Fruit fly (Drosophila melanogaster) whole organism, embryonic: Measurements from ENCODE around the gene udt.
A peak's percentile ranks its signal among the peaks of the same experiment; 100 is the strongest.

ENCODE experiments used
- Abd-B ChIP-seq: fragments of 200-800 bp; sonication (Bioruptor generic); optimal IDR thresholded peaks from 2 replicates; lab custom pipeline; 2018; ENCODE audit warnings: missing biosample characterization, mild to moderate bottlenecking, missing genetic modification characterization, moderate library complexity
- Awh ChIP-seq: fragments of 200-800 bp; sonication (Bioruptor generic); IDR thresholded peaks from 2 replicates; pipeline ENCODE4, ENCODE4 v1.3.6; 2022; ENCODE audit warnings: missing biosample characterization, missing genetic modification characterization
- Bteb2 ChIP-seq: fragments of 200-800 bp; sonication (Bioruptor generic); optimal IDR thresholded peaks from 2 replicates; lab custom pipeline; 2016; ENCODE audit warnings: missing biosample characterization, missing genetic modification characterization
- C15 ChIP-seq: fragments of 200-800 bp; sonication (Bioruptor generic); IDR thresholded peaks from 3 replicates; pipeline ENCODE4 v1.3.6; 2022; ENCODE audit warnings: missing biosample characterization, missing genetic modification characterization
- CG12071 ChIP-seq: fragments of 200-800 bp; sonication (Bioruptor generic); optimal IDR thresholded peaks from 3 replicates; lab custom pipeline; 2018; ENCODE audit warnings: missing biosample characterization, mild to moderate bottlenecking, missing genetic modification characterization
- CG12744 ChIP-seq: fragments of 200-800 bp; sonication (Bioruptor generic); optimal IDR thresholded peaks from 2 replicates; lab custom pipeline; 2016; ENCODE audit warnings: missing biosample characterization, missing genetic modification characterization
- CG13296 ChIP-seq: fragments of 200-800 bp; sonication (Bioruptor generic); optimal IDR thresholded peaks from 3 replicates; lab custom pipeline; 2018; ENCODE audit warnings: missing biosample characterization, mild to moderate bottlenecking, missing genetic modification characterization
- CG1602 ChIP-seq: fragments of 200-800 bp; sonication (Bioruptor generic); optimal IDR thresholded peaks from 3 replicates; lab custom pipeline; 2016; ENCODE audit warnings: missing biosample characterization, missing genetic modification characterization
- CG2129 ChIP-seq: fragments of 200-800 bp; sonication (Bioruptor generic); IDR thresholded peaks from 2 replicates; pipeline ENCODE4 v1.3.6; 2022; ENCODE audit warnings: missing biosample characterization, missing genetic modification characterization; ENCODE audit not compliant: partially characterized antibody
- CG2199 ChIP-seq: fragments of 200-800 bp; sonication (Bioruptor generic); IDR thresholded peaks from 3 replicates; pipeline ENCODE4 v1.3.6; 2022; ENCODE audit warnings: missing biosample characterization, missing genetic modification characterization
- CG2202 ChIP-seq: fragments of 200-800 bp; sonication (Bioruptor generic); optimal IDR thresholded peaks from 2 replicates; lab custom pipeline; 2018; ENCODE audit warnings: missing biosample characterization, mild to moderate bottlenecking, missing genetic modification characterization
- CG2678 ChIP-seq: fragments of 200-800 bp; sonication (Bioruptor generic); optimal IDR thresholded peaks from 3 replicates; lab custom pipeline; 2019; ENCODE audit warnings: missing biosample characterization, mild to moderate bottlenecking, missing genetic modification characterization, moderate library complexity
- CG31224 ChIP-seq: fragments of 200-800 bp; sonication (Bioruptor generic); IDR thresholded peaks from 2 replicates; pipeline ENCODE4 v1.3.6; 2022; ENCODE audit warnings: missing biosample characterization, missing genetic modification characterization
- CG33557 ChIP-seq: fragments of 200-800 bp; sonication (Bioruptor generic); optimal IDR thresholded peaks from 2 replicates; lab custom pipeline; 2019; ENCODE audit warnings: missing biosample characterization, mild to moderate bottlenecking, missing genetic modification characterization, moderate library complexity
- CG5245 ChIP-seq: fragments of 200-800 bp; sonication (Bioruptor generic); optimal IDR thresholded peaks from 3 replicates; lab custom pipeline; 2016; ENCODE audit warnings: missing biosample characterization, missing genetic modification characterization
- CG5953 ChIP-seq: fragments of 200-800 bp; sonication (Bioruptor generic); IDR thresholded peaks from 2 replicates; pipeline ENCODE4 v1.3.6; 2022; ENCODE audit warnings: missing biosample characterization, missing genetic modification characterization
- CG7786 ChIP-seq: fragments of 200-800 bp; sonication (Bioruptor generic); optimal IDR thresholded peaks from 2 replicates; lab custom pipeline; 2016; ENCODE audit warnings: missing biosample characterization, missing genetic modification characterization
- CG7987 ChIP-seq: fragments of 200-800 bp; sonication (Bioruptor generic); optimal IDR thresholded peaks from 2 replicates; lab custom pipeline; 2018; ENCODE audit warnings: missing biosample characterization, mild to moderate bottlenecking, missing genetic modification characterization, moderate library complexity
- CG8388 ChIP-seq: fragments of 200-800 bp; sonication (Bioruptor generic); optimal IDR thresholded peaks from 2 replicates; lab custom pipeline; 2019; ENCODE audit warnings: missing biosample characterization, mild to moderate bottlenecking, missing genetic modification characterization, moderate library complexity
- Dad ChIP-seq: fragments of 200-800 bp; sonication (Bioruptor generic); optimal IDR thresholded peaks from 3 replicates; lab custom pipeline; 2016; ENCODE audit warnings: missing biosample characterization, missing genetic modification characterization
- Dek ChIP-seq: fragments of 200-800 bp; sonication (Bioruptor generic); optimal IDR thresholded peaks from 3 replicates; lab custom pipeline; 2019; ENCODE audit warnings: missing biosample characterization, mild to moderate bottlenecking, missing genetic modification characterization, moderate library complexity
- HmgZ ChIP-seq: fragments of 200-800 bp; sonication (Bioruptor generic); optimal IDR thresholded peaks from 2 replicates; lab custom pipeline; 2018; ENCODE audit warnings: missing biosample characterization, mild to moderate bottlenecking, missing genetic modification characterization
- Myb ChIP-seq: fragments of 200-800 bp; sonication (Bioruptor generic); optimal IDR thresholded peaks from 2 replicates; lab custom pipeline; 2016; ENCODE audit warnings: missing biosample characterization, missing genetic modification characterization
- Oaz ChIP-seq: fragments of 200-800 bp; sonication (Bioruptor generic); IDR thresholded peaks from 2 replicates; pipeline ENCODE4 v1.3.6; 2022; ENCODE audit warnings: missing biosample characterization, missing genetic modification characterization
- Rx ChIP-seq: fragments of 200-800 bp; sonication (Bioruptor generic); IDR thresholded peaks from 2 replicates; pipeline ENCODE4 v1.3.6; 2022; ENCODE audit warnings: missing biosample characterization, missing genetic modification characterization
- Side ChIP-seq: fragments of 200-800 bp; sonication (Bioruptor generic); optimal IDR thresholded peaks from 2 replicates; lab custom pipeline; 2016; ENCODE audit warnings: missing biosample characterization, missing genetic modification characterization
- Sry-δ ChIP-seq: fragments of 200-800 bp; sonication (Bioruptor generic); optimal IDR thresholded peaks from 2 replicates; lab custom pipeline; 2016; ENCODE audit warnings: missing biosample characterization, missing genetic modification characterization
- amos ChIP-seq: fragments of 200-800 bp; sonication (Bioruptor generic); IDR thresholded peaks from 2 replicates; pipeline ENCODE4 v1.3.6; 2022; ENCODE audit warnings: missing biosample characterization, missing genetic modification characterization; ENCODE audit not compliant: partially characterized antibody
- ato ChIP-seq: fragments of 200-800 bp; sonication (Bioruptor generic); IDR thresholded peaks from 2 replicates; pipeline ENCODE4 v1.3.6; 2022; ENCODE audit warnings: missing biosample characterization, missing genetic modification characterization; ENCODE audit not compliant: partially characterized antibody
- bcd ChIP-seq: fragments of 200-800 bp; sonication (Bioruptor generic); optimal IDR thresholded peaks from 2 replicates; lab custom pipeline; 2017; ENCODE audit warnings: missing biosample characterization, mild to moderate bottlenecking, missing genetic modification characterization
- crc ChIP-seq: fragments of 200-800 bp; sonication (Bioruptor generic); optimal IDR thresholded peaks from 2 replicates; lab custom pipeline; 2016; ENCODE audit warnings: missing biosample characterization, missing genetic modification characterization
- dati ChIP-seq: fragments of 200-800 bp; sonication (Bioruptor generic); IDR thresholded peaks from 2 replicates; pipeline ENCODE4 v1.3.6; 2022; ENCODE audit warnings: missing biosample characterization, missing genetic modification characterization
- disco-r ChIP-seq: fragments of 200-800 bp; sonication (Bioruptor generic); optimal IDR thresholded peaks from 2 replicates; lab custom pipeline; 2016; ENCODE audit warnings: missing biosample characterization, missing genetic modification characterization
- dysf ChIP-seq: fragments of 200-800 bp; sonication (Bioruptor generic); IDR thresholded peaks from 3 replicates; pipeline ENCODE4 v1.3.6; 2022; ENCODE audit warnings: missing biosample characterization, missing genetic modification characterization
- en ChIP-seq: fragments of 200-800 bp; sonication (Bioruptor generic); optimal IDR thresholded peaks from 2 replicates; lab custom pipeline; 2016; ENCODE audit warnings: missing biosample characterization, missing genetic modification characterization
- esg ChIP-seq: fragments of 200-800 bp; sonication (Bioruptor generic); conservative IDR thresholded peaks from 2 replicates; pipeline ENCODE4 v1.3.6; 2022; ENCODE audit warnings: missing biosample characterization, missing genetic modification characterization
- exex ChIP-seq: fragments of 200-800 bp; sonication (Bioruptor generic); optimal IDR thresholded peaks from 4 replicates; lab custom pipeline; 2018; ENCODE audit warnings: missing biosample characterization, mild to moderate bottlenecking, missing genetic modification characterization, moderate library complexity
- fd3F ChIP-seq: fragments of 200-800 bp; sonication (Bioruptor generic); optimal IDR thresholded peaks from 2 replicates; lab custom pipeline; 2018; ENCODE audit warnings: missing biosample characterization, mild to moderate bottlenecking, missing genetic modification characterization, moderate library complexity
- gcm ChIP-seq: fragments of 200-800 bp; sonication (Bioruptor generic); optimal IDR thresholded peaks from 2 replicates; lab custom pipeline; 2019; ENCODE audit warnings: missing biosample characterization, mild to moderate bottlenecking, missing genetic modification characterization, moderate library complexity
- h ChIP-seq: fragments of >200 bp; optimal IDR thresholded peaks from 2 replicates; lab custom pipeline; 2017
- lola ChIP-seq, 3 experiments: fragments of >200 bp in 2 of 3; fragments of 200-800 bp in 1 of 3; sonication (Bioruptor generic) in 1 of 3; optimal IDR thresholded peaks; 2 replicates each; lab custom pipeline; 2017 to 2019; ENCODE audit warnings: missing biosample characterization in 3 of 3, missing genetic modification characterization in 3 of 3, mild to moderate bottlenecking in 1 of 3, moderate library complexity in 1 of 3
- pfk ChIP-seq: fragments of 200-800 bp; sonication (Bioruptor generic); optimal IDR thresholded peaks from 2 replicates; lab custom pipeline; 2018; ENCODE audit warnings: missing biosample characterization, mild to moderate bottlenecking, missing genetic modification characterization, moderate library complexity
- pho ChIP-seq: fragments of 200-800 bp; sonication (Bioruptor generic); optimal IDR thresholded peaks from 2 replicates; lab custom pipeline; 2016; ENCODE audit warnings: missing biosample characterization, missing genetic modification characterization
- pum ChIP-seq: fragments of 200-800 bp; sonication (Bioruptor generic); optimal IDR thresholded peaks from 2 replicates; lab custom pipeline; 2016; ENCODE audit warnings: missing biosample characterization, missing genetic modification characterization
- sc ChIP-seq, 3 experiments: fragments of >200 bp in 2 of 3; fragments of 200-800 bp in 1 of 3; sonication (Bioruptor generic) in 1 of 3; optimal IDR thresholded peaks; 2 replicates in 2 of 3; 3 replicates in 1 of 3; lab custom pipeline; 2017; ENCODE audit warnings: mild to moderate bottlenecking in 1 of 3, missing biosample characterization in 1 of 3, missing genetic modification characterization in 1 of 3, missing genetic modification reagents in 1 of 3
- scrt ChIP-seq: fragments of 200-800 bp; sonication (Bioruptor generic); optimal IDR thresholded peaks from 2 replicates; lab custom pipeline; 2018; ENCODE audit warnings: missing biosample characterization, mild to moderate bottlenecking, missing genetic modification characterization, moderate library complexity
- twi ChIP-seq: fragments of 200-800 bp; optimal IDR thresholded peaks from 2 replicates; lab custom pipeline; 2019; ENCODE audit warnings: missing biosample characterization, mild to moderate bottlenecking, missing genetic modification characterization, moderate library complexity
- zen2 ChIP-seq: fragments of 200-800 bp; sonication (Bioruptor generic); IDR thresholded peaks from 3 replicates; pipeline ENCODE4 v1.3.6; 2022; ENCODE audit warnings: missing biosample characterization, missing genetic modification characterization; ENCODE audit not compliant: partially characterized antibody

Gene udt

dm6 chr3R:23729632-23730471 lies 33.2 kb downstream of the udt start (continued):
- TF ChIP-seq esg (GFP tag; lab: Robert Waterston, UW) (no peak), dati (no peak), CG7987 (peak; percentile 19), CG1602 (GFP tag; lab: Kevin White, UChicago) (no peak), scrt (GFP tag; lab: Kevin White, UChicago) (no peak), CG2678 (tag; lab: Kevin White, UChicago) (peak; percentile 33), h (lab: Kevin White, UChicago) (no peak), twi (no peak), CG5953 (GFP tag; lab: Robert Waterston, UW) (0 out of 2 replicates have a peak, but pooled peaks have one; percentile 34), sc (optimal IDR thresholded peaks at IDR 0.05; lab: Kevin White, UChicago) (no peak), sc (GFP tag; optimal IDR thresholded peaks at IDR 0.05; lab: Kevin White, UChicago) (no peak), CG8388 (GFP tag; lab: Kevin White, UChicago) (no peak), C15 (GFP tag; lab: Robert Waterston, UW) (no peak), pum (GFP tag; lab: Kevin White, UChicago) (no peak), CG12071 (GFP tag; lab: Kevin White, UChicago) (peak; percentile 20), Bteb2 (GFP tag; lab: Kevin White, UChicago) (no peak), Sry-δ (GFP tag; lab: Kevin White, UChicago) (no peak), zen2 (GFP tag; lab: Robert Waterston, UW) (no peak), HmgZ (peak; percentile 36), dysf (GFP tag; lab: Robert Waterston, UW) (0 out of 3 replicates have a peak, but pooled peaks have one; percentile 22), Rx (GFP tag; lab: Robert Waterston, UW) (no peak), Oaz (GFP tag; lab: Robert Waterston, UW) (no peak), exex (tag; lab: Kevin White, UChicago) (peak; percentile 45), CG33557 (peak; percentile 5), crc (no peak), Side (GFP tag; lab: Kevin White, UChicago) (no peak), CG7786 (GFP tag; lab: Kevin White, UChicago) (no peak), CG2199 (GFP tag; lab: Robert Waterston, UW) (peak; percentile 36; the same call in 1 of the 3 replicates), Myb (GFP tag; lab: Kevin White, UChicago) (no peak), ato (GFP tag; lab: Robert Waterston, UW) (peak; percentile 57; the same call in 1 of the 2 replicates), Dad (no peak), pho (GFP tag; lab: Kevin White, UChicago) (peak; percentile 17), lola (GFP tag; optimal IDR thresholded peaks at IDR 0.05; lab: Kevin White, UChicago) (no peak), CG31224 (GFP tag; lab: Robert Waterston, UW) (no peak), Awh (no peak), en (GFP tag; lab: Kevin White, UChicago) (no peak), fd3F (GFP tag; lab: Kevin White, UChicago) (no peak), Dek (tag; lab: Kevin White, UChicago) (peak; percentile 24), CG13296 (GFP tag; lab: Kevin White, UChicago) (peak; percentile 52), CG5245 (GFP tag; lab: Kevin White, UChicago) (no peak), CG2202 (tag; lab: Kevin White, UChicago) (peak; percentile 21), Abd-B (GFP tag; lab: Kevin White, UChicago) (no peak), gcm (GFP tag; lab: Kevin White, UChicago) (peak; percentile 48), pfk (GFP tag; lab: Kevin White, UChicago) (peak; percentile 12), amos (peak; percentile 72; the same call in 1 of the 2 replicates), CG2129 (GFP tag; lab: Robert Waterston, UW) (no peak), disco-r (GFP tag; lab: Kevin White, UChicago) (no peak), CG12744 (GFP tag; lab: Kevin White, UChicago) (peak; percentile 7), bcd (GFP tag; lab: Kevin White, UChicago) (no peak)
